Fruit fly (Drosophila melanogaster) whole organism, adult: ENCODE measurements around the gene Mvd.

Source experiments
- CG33017 ChIP-seq: fragments of 200-800 bp; sonication (Bioruptor generic); optimal IDR thresholded peaks from 2 replicates; lab custom pipeline; 2018; ENCODE audit warnings: missing biosample characterization, mild to moderate bottlenecking, missing genetic modification characterization, moderate library complexity
- CG5204 ChIP-seq: fragments of 200-800 bp; sonication (Bioruptor generic); optimal IDR thresholded peaks from 2 replicates; lab custom pipeline; 2016; ENCODE audit warnings: missing biosample characterization, missing genetic modification characterization
- CG7045 ChIP-seq: fragments of 200-800 bp; sonication (Bioruptor generic); optimal IDR thresholded peaks from 2 replicates; lab custom pipeline; 2017; ENCODE audit warnings: missing biosample characterization, mild to moderate bottlenecking, missing genetic modification characterization
- kay ChIP-seq: fragments of 200-800 bp; sonication (Bioruptor generic); peaks from one replicate; lab custom pipeline; 2016; ENCODE audit warnings: missing biosample characterization, missing genetic modification characterization, borderline replicate concordance
- ovo ChIP-seq: fragments of 200-800 bp; sonication (Bioruptor generic); optimal IDR thresholded peaks from 2 replicates; lab custom pipeline; 2016; ENCODE audit warnings: missing biosample characterization, missing genetic modification characterization

DNA sequence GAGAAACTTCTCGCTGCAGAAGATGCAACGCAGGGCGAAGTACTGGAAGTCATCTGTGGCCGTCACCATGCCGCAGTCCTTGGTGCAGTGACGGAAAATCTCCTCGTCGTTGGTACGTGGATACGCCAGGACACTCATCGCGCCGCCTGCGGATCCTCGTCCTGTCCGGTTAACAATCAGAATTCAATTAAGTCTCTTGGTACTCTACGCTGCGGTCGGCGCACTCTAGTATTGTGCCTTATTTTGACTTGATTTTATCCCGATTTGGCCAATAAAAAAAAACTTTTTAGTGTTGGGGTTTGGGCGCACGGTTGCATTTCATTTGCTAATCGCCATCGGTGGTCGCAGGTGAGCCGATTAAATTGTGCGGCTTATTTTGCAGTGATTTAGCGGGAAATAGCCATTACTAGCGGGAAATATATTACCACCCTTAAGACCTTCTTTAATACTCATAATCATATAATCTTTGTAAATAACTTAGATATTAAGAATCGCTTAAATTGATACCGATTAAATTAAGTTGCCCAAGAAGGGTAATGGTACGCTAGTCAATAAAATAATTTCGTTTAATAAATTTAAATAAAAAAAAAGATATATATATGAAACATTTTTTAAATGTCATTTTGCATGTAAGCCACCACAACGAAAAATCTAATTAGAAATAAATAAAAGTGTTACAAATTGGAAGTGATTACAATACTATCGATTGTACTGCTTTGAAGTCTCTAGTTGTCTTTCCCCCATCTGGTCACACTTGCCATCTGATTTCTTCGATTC is 2.9 kb upstream of the Mvd start, which contains the start of the genes CG8944 and CCT6:
- TF ChIP-seq CG33017 (tag; lab: Kevin White, UChicago) (no peak), CG5204 (GFP tag; lab: Kevin White, UChicago) (no peak), CG7045 (GFP tag; lab: Kevin White, UChicago) (no peak), ovo (peak; percentile 22), kay (no peak)
